Fruit fly (Drosophila melanogaster) whole organism, embryonic: ENCODE measurements around the gene Pgant2.
A peak's percentile ranks its signal among the peaks of the same experiment; 100 is the strongest.

Experiments
- CG1024 ChIP-seq: fragments of 200-800 bp; sonication (Bioruptor generic); IDR thresholded peaks from 2 replicates; pipeline ENCODE4 v1.3.6; 2022; ENCODE audit warnings: missing biosample characterization, missing genetic modification characterization
- CG11398 ChIP-seq: fragments of 200-800 bp; sonication (Bioruptor generic); optimal IDR thresholded peaks from 2 replicates; lab custom pipeline; 2016; ENCODE audit warnings: missing biosample characterization, missing genetic modification characterization
- CG11560 ChIP-seq: fragments of 200-800 bp; sonication (Bioruptor generic); IDR thresholded peaks from 3 replicates; pipeline ENCODE4 v1.3.6; 2022; ENCODE audit warnings: missing biosample characterization, missing genetic modification characterization
- CG11695 ChIP-seq: fragments of 200-800 bp; sonication (Bioruptor generic); IDR thresholded peaks from 3 replicates; pipeline ENCODE4 v1.3.6; 2022; ENCODE audit warnings: missing biosample characterization, missing genetic modification characterization
- CG11696 ChIP-seq: fragments of 200-800 bp; sonication (Bioruptor generic); IDR thresholded peaks from 2 replicates; pipeline ENCODE4 v1.3.6; 2022; ENCODE audit warnings: missing biosample characterization, missing genetic modification characterization
- CG1233 ChIP-seq: fragments of 200-800 bp; sonication (Bioruptor generic); optimal IDR thresholded peaks from 4 replicates; lab custom pipeline; 2018; ENCODE audit warnings: missing biosample characterization, mild to moderate bottlenecking, missing genetic modification characterization
- CG16779 ChIP-seq: fragments of 200-800 bp; sonication (Bioruptor generic); IDR thresholded peaks from 2 replicates; pipeline ENCODE4 v1.3.6; 2022; ENCODE audit warnings: missing biosample characterization, missing genetic modification characterization
- CG17385 ChIP-seq: fragments of 200-800 bp; sonication (Bioruptor generic); optimal IDR thresholded peaks from 3 replicates; lab custom pipeline; 2018; ENCODE audit warnings: missing biosample characterization, mild to moderate bottlenecking, missing genetic modification characterization
- CG17912 ChIP-seq: fragments of 200-800 bp; sonication (Bioruptor generic); optimal IDR thresholded peaks from 2 replicates; lab custom pipeline; 2018; ENCODE audit warnings: missing biosample characterization, mild to moderate bottlenecking, missing genetic modification characterization
- CG32767 ChIP-seq: fragments of 200-800 bp; sonication (Bioruptor generic); IDR thresholded peaks from 2 replicates; pipeline ENCODE4 v1.3.6; 2022; ENCODE audit warnings: missing biosample characterization, missing genetic modification characterization
- CG4360 ChIP-seq: fragments of 200-800 bp; sonication (Bioruptor generic); IDR thresholded peaks from 2 replicates; pipeline ENCODE4 v1.3.6; 2022; ENCODE audit warnings: missing biosample characterization, missing genetic modification characterization
- CG7745 ChIP-seq: fragments of 200-800 bp; sonication (Bioruptor generic); optimal IDR thresholded peaks from 2 replicates; lab custom pipeline; 2018; ENCODE audit warnings: missing biosample characterization, mild to moderate bottlenecking, missing genetic modification characterization, moderate library complexity
- CG8924 ChIP-seq: fragments of 200-800 bp; optimal IDR thresholded peaks from 3 replicates; lab custom pipeline; 2019; ENCODE audit warnings: missing biosample characterization, mild to moderate bottlenecking, missing genetic modification characterization, moderate library complexity
- CG9797 ChIP-seq: fragments of 200-800 bp; sonication (Bioruptor generic); optimal IDR thresholded peaks from 3 replicates; lab custom pipeline; 2018; ENCODE audit warnings: missing biosample characterization, mild to moderate bottlenecking, missing genetic modification characterization
- CG9876 ChIP-seq: fragments of 200-800 bp; sonication (Bioruptor generic); optimal IDR thresholded peaks from 2 replicates; lab custom pipeline; 2016; ENCODE audit warnings: missing biosample characterization, missing genetic modification characterization
- D19A ChIP-seq: fragments of 200-800 bp; optimal IDR thresholded peaks from 3 replicates; lab custom pipeline; 2019; ENCODE audit warnings: missing biosample characterization, mild to moderate bottlenecking, missing genetic modification characterization, moderate library complexity
- Dll ChIP-seq: fragments of 200-800 bp; sonication (Bioruptor generic); IDR thresholded peaks from 4 replicates; pipeline ENCODE4 v1.3.6; 2022; ENCODE audit warnings: missing biosample characterization, missing genetic modification characterization; ENCODE audit not compliant: partially characterized antibody
- Doc2 ChIP-seq: fragments of 200-800 bp; sonication (Bioruptor generic); IDR thresholded peaks from 2 replicates; pipeline ENCODE4 v1.3.6; 2022; ENCODE audit warnings: missing biosample characterization, missing genetic modification characterization
- Doc3 ChIP-seq: fragments of 200-800 bp; sonication (Bioruptor generic); IDR thresholded peaks from 3 replicates; pipeline ENCODE4 v1.3.6; 2022; ENCODE audit warnings: missing biosample characterization, missing genetic modification characterization; ENCODE audit not compliant: partially characterized antibody
- Fer2 ChIP-seq: fragments of 200-800 bp; sonication (Bioruptor generic); optimal IDR thresholded peaks from 2 replicates; lab custom pipeline; 2018; ENCODE audit warnings: missing biosample characterization, mild to moderate bottlenecking, missing genetic modification characterization, moderate library complexity
- HLH4C ChIP-seq: fragments of 200-800 bp; sonication (Bioruptor generic); IDR thresholded peaks from 3 replicates; pipeline ENCODE4 v1.3.6; 2022; ENCODE audit warnings: missing biosample characterization, missing genetic modification characterization; ENCODE audit not compliant: partially characterized antibody
- HLH54F ChIP-seq: fragments of 200-800 bp; sonication (Bioruptor generic); optimal IDR thresholded peaks from 3 replicates; lab custom pipeline; 2016; ENCODE audit warnings: missing biosample characterization, missing genetic modification characterization
- Hand ChIP-seq: fragments of 200-800 bp; sonication (Bioruptor generic); optimal IDR thresholded peaks from 2 replicates; lab custom pipeline; 2017; ENCODE audit warnings: mild to moderate bottlenecking, missing biosample characterization, missing genetic modification reagents, missing genetic modification characterization
- HmgZ ChIP-seq: fragments of 200-800 bp; sonication (Bioruptor generic); optimal IDR thresholded peaks from 2 replicates; lab custom pipeline; 2018; ENCODE audit warnings: missing biosample characterization, mild to moderate bottlenecking, missing genetic modification characterization
- Hr78 ChIP-seq, 2 experiments: fragments of 200-800 bp in 1 of 2; fragments of >200 bp in 1 of 2; sonication (Bioruptor generic) in 1 of 2; optimal IDR thresholded peaks; 2 replicates each; lab custom pipeline; 2017 to 2019; ENCODE audit warnings: missing biosample characterization in 2 of 2, missing genetic modification characterization in 2 of 2, mild to moderate bottlenecking in 1 of 2, moderate library complexity in 1 of 2
- Nf-YB ChIP-seq: fragments of 200-800 bp; sonication (Bioruptor generic); optimal IDR thresholded peaks from 3 replicates; lab custom pipeline; 2019; ENCODE audit warnings: missing biosample characterization, mild to moderate bottlenecking, missing genetic modification characterization, moderate library complexity
- Ptx1 ChIP-seq: fragments of 200-800 bp; sonication (Bioruptor generic); IDR thresholded peaks from 2 replicates; pipeline ENCODE4 v1.3.6; 2022; ENCODE audit warnings: missing biosample characterization, missing genetic modification characterization
- Sin3A ChIP-seq: fragments of >200 bp; optimal IDR thresholded peaks from 2 replicates; lab custom pipeline; 2018
- aop ChIP-seq: fragments of 200-800 bp; sonication (Bioruptor generic); IDR thresholded peaks from 2 replicates; pipeline ENCODE4 v1.3.6; 2022; ENCODE audit warnings: missing biosample characterization, missing genetic modification characterization
- ara ChIP-seq: fragments of 200-800 bp; sonication (Bioruptor generic); IDR thresholded peaks from 2 replicates; pipeline ENCODE4 v1.3.6; 2022; ENCODE audit warnings: missing biosample characterization, missing genetic modification characterization
- bcd ChIP-seq: fragments of 200-800 bp; sonication (Bioruptor generic); optimal IDR thresholded peaks from 2 replicates; lab custom pipeline; 2017; ENCODE audit warnings: missing biosample characterization, mild to moderate bottlenecking, missing genetic modification characterization
- chinmo ChIP-seq: fragments of 200-800 bp; sonication (Bioruptor generic); IDR thresholded peaks from 4 replicates; pipeline ENCODE4 v1.3.6; 2022; ENCODE audit warnings: missing biosample characterization, missing genetic modification characterization; ENCODE audit not compliant: partially characterized antibody
- croc ChIP-seq: fragments of 200-800 bp; sonication (Bioruptor generic); conservative IDR thresholded peaks from 3 replicates; pipeline ENCODE4 v1.3.6; 2022; ENCODE audit warnings: missing biosample characterization, missing genetic modification characterization
- crp ChIP-seq, 2 experiments: fragments of 200-800 bp; sonication (Bioruptor generic); optimal IDR thresholded peaks; 2 replicates in 1 of 2; 3 replicates in 1 of 2; lab custom pipeline; 2017; ENCODE audit warnings: missing biosample characterization in 2 of 2, missing genetic modification characterization in 2 of 2, mild to moderate bottlenecking in 1 of 2, moderate library complexity in 1 of 2
- da ChIP-seq: fragments of 200-800 bp; sonication (Bioruptor generic); optimal IDR thresholded peaks from 2 replicates; lab custom pipeline; 2016; ENCODE audit warnings: missing biosample characterization, missing genetic modification characterization
- dpn ChIP-seq, 2 experiments: fragments of 200-800 bp; sonication (Bioruptor generic); optimal IDR thresholded peaks; 3 replicates each; lab custom pipeline; 2016; ENCODE audit warnings: missing biosample characterization in 2 of 2, missing genetic modification characterization in 2 of 2
- gcm2 ChIP-seq: fragments of 200-800 bp; sonication (Bioruptor generic); optimal IDR thresholded peaks from 2 replicates; lab custom pipeline; 2016; ENCODE audit warnings: missing biosample characterization, missing genetic modification characterization
- ind ChIP-seq: fragments of 200-800 bp; sonication (Bioruptor generic); optimal IDR thresholded peaks from 3 replicates; lab custom pipeline; 2016; ENCODE audit warnings: missing biosample characterization, missing genetic modification characterization
- klu ChIP-seq: fragments of 200-800 bp; sonication (Bioruptor generic); IDR thresholded peaks from 2 replicates; pipeline ENCODE4 v1.3.6; 2022; ENCODE audit warnings: missing biosample characterization, missing genetic modification characterization
- lab ChIP-seq: fragments of 200-800 bp; sonication (Bioruptor generic); optimal IDR thresholded peaks from 3 replicates; lab custom pipeline; 2017; ENCODE audit warnings: missing biosample characterization, missing genetic modification characterization, mild to moderate bottlenecking, moderate library complexity, missing genetic modification reagents
- mam ChIP-seq: fragments of 200-800 bp; sonication (Bioruptor generic); optimal IDR thresholded peaks from 3 replicates; lab custom pipeline; 2016; ENCODE audit warnings: missing biosample characterization, missing genetic modification characterization
- mirr ChIP-seq: fragments of 200-800 bp; sonication (Bioruptor generic); optimal IDR thresholded peaks from 3 replicates; lab custom pipeline; 2018; ENCODE audit warnings: missing biosample characterization, mild to moderate bottlenecking, missing genetic modification characterization
- nau ChIP-seq: fragments of 200-800 bp; sonication (Bioruptor generic); optimal IDR thresholded peaks from 3 replicates; lab custom pipeline; 2017; ENCODE audit warnings: missing biosample characterization, mild to moderate bottlenecking, missing genetic modification characterization, missing genetic modification reagents
- pb ChIP-seq: fragments of 200-800 bp; sonication (Bioruptor generic); optimal IDR thresholded peaks from 3 replicates; lab custom pipeline; 2016; ENCODE audit warnings: missing biosample characterization, missing genetic modification characterization
- sd ChIP-seq: fragments of 200-800 bp; sonication (Bioruptor generic); optimal IDR thresholded peaks from 3 replicates; lab custom pipeline; 2018; ENCODE audit warnings: missing biosample characterization, mild to moderate bottlenecking, missing genetic modification characterization, moderate library complexity
- sens-2 ChIP-seq: fragments of 200-800 bp; sonication (Bioruptor generic); IDR thresholded peaks from 2 replicates; pipeline ENCODE4 v1.3.6; 2022; ENCODE audit warnings: missing biosample characterization, missing genetic modification characterization
- shn ChIP-seq: fragments of 200-800 bp; sonication (Bioruptor generic); optimal IDR thresholded peaks from 3 replicates; lab custom pipeline; 2016; ENCODE audit warnings: missing biosample characterization, missing genetic modification characterization
- stc ChIP-seq: fragments of 200-800 bp; sonication (Bioruptor generic); IDR thresholded peaks from 2 replicates; pipeline ENCODE4 v1.3.6; 2022; ENCODE audit warnings: missing biosample characterization, missing genetic modification characterization
- tap ChIP-seq: fragments of 200-800 bp; optimal IDR thresholded peaks from 3 replicates; lab custom pipeline; 2019; ENCODE audit warnings: missing biosample characterization, mild to moderate bottlenecking, missing genetic modification characterization, moderate library complexity
- trem ChIP-seq: fragments of 200-800 bp; optimal IDR thresholded peaks from 3 replicates; lab custom pipeline; 2019; ENCODE audit warnings: missing biosample characterization, mild to moderate bottlenecking, missing genetic modification characterization, moderate library complexity
- twi ChIP-seq: fragments of 200-800 bp; optimal IDR thresholded peaks from 2 replicates; lab custom pipeline; 2019; ENCODE audit warnings: missing biosample characterization, mild to moderate bottlenecking, missing genetic modification characterization, moderate library complexity

Gene Pgant2

dm6 chr2L:3444789-3445188, 18.3 kb upstream of the Pgant2 start (continued):
- TF ChIP-seq da = no peak
- no peak for TF ChIP-seq CG11696 (GFP tag; lab: Robert Waterston, UW)
- TF ChIP-seq klu (GFP tag; lab: Robert Waterston, UW) = 0 out of 2 replicates have a peak, but pooled peaks have one; percentile 27
- TF ChIP-seq twi (tag; lab: Kevin White, UChicago) = no peak
- TF ChIP-seq shn (GFP tag; lab: Kevin White, UChicago) = peak; percentile 12
- TF ChIP-seq HmgZ (tag; lab: Kevin White, UChicago) = no peak
- TF ChIP-seq sd (tag; lab: Kevin White, UChicago) = no peak
- no peak for TF ChIP-seq Doc3 (GFP tag; lab: Robert Waterston, UW)
- TF ChIP-seq CG9876 (GFP tag; lab: Kevin White, UChicago) = no peak
- no peak for TF ChIP-seq trem (tag; lab: Kevin White, UChicago)
- TF ChIP-seq CG8924 = no peak
- TF ChIP-seq lab (GFP tag; lab: Kevin White, UChicago) = no peak
- no peak for TF ChIP-seq CG11398 (GFP tag; lab: Kevin White, UChicago)
- no peak for TF ChIP-seq chinmo (GFP tag; lab: Robert Waterston, UW)
- no peak for TF ChIP-seq CG9797 (GFP tag; lab: Kevin White, UChicago)
- peak; percentile 65 for TF ChIP-seq Ptx1
- TF ChIP-seq bcd (GFP tag; lab: Kevin White, UChicago) = no peak
- TF ChIP-seq stc (GFP tag; lab: Robert Waterston, UW) = no peak
- TF ChIP-seq gcm2 = no peak
- peak; percentile 19 for TF ChIP-seq mam (GFP tag; lab: Kevin White, UChicago)
- TF ChIP-seq CG11695 = 0 out of 3 replicates have a peak, but pooled peaks have one; percentile 33
- TF ChIP-seq Sin3A (lab: Kevin White, UChicago) = no peak
- TF ChIP-seq Hand (GFP tag; lab: Kevin White, UChicago) = no peak
- no peak; the same call in 2 of the 3 replicates for TF ChIP-seq croc (GFP tag; lab: Robert Waterston, UW)
- TF ChIP-seq Fer2 (tag; lab: Kevin White, UChicago) = no peak
- TF ChIP-seq Nf-YB = no peak
- no peak for TF ChIP-seq crp (GFP tag; optimal IDR thresholded peaks at IDR 0.05; lab: Kevin White, UChicago)
- no peak for TF ChIP-seq nau (GFP tag; lab: Kevin White, UChicago)
- no peak for TF ChIP-seq ara
- TF ChIP-seq CG7745 (tag; lab: Kevin White, UChicago) = no peak
- no peak for TF ChIP-seq CG4360 (GFP tag; lab: Robert Waterston, UW)
- TF ChIP-seq pb (GFP tag; lab: Kevin White, UChicago) = peak; percentile 34
- TF ChIP-seq aop (GFP tag; lab: Robert Waterston, UW) = no peak
- peak; percentile 24 to 56 for TF ChIP-seq dpn (GFP tag; optimal IDR thresholded peaks at IDR 0.05; lab: Kevin White, UChicago)
- no peak for TF ChIP-seq CG32767 (GFP tag; lab: Robert Waterston, UW)
- TF ChIP-seq Doc2 (GFP tag; lab: Robert Waterston, UW) = no peak
- no peak for TF ChIP-seq ind (GFP tag; lab: Kevin White, UChicago)
- TF ChIP-seq sens-2 (GFP tag; lab: Robert Waterston, UW) = no peak
- no peak for TF ChIP-seq mirr (GFP tag; lab: Kevin White, UChicago)
- TF ChIP-seq CG17912 (GFP tag; lab: Kevin White, UChicago) = no peak
- no peak for TF ChIP-seq tap (tag; lab: Kevin White, UChicago)
- TF ChIP-seq CG16779 = no peak
- peak; percentile 35; the same call in 1 of the 3 replicates for TF ChIP-seq CG11560 (tag; lab: Robert Waterston, UW)
- no peak for TF ChIP-seq CG17385 (GFP tag; lab: Kevin White, UChicago)
- TF ChIP-seq HLH54F = peak; percentile 9
- no peak for TF ChIP-seq D19A (tag; lab: Kevin White, UChicago)
- 0 out of 2 replicates have a peak, but pooled peaks have one; percentile 36 for TF ChIP-seq CG1024 (GFP tag; lab: Robert Waterston, UW)
- no peak for TF ChIP-seq Dll (GFP tag; lab: Robert Waterston, UW)
- TF ChIP-seq HLH4C (GFP tag; lab: Robert Waterston, UW) = no peak
- TF ChIP-seq CG1233 (GFP tag; lab: Kevin White, UChicago) = no peak
- no peak for TF ChIP-seq Hr78 (GFP tag; optimal IDR thresholded peaks at IDR 0.05; lab: Kevin White, UChicago)
